Worm (Caenorhabditis elegans): ENCODE data around the gene ZK673.5.
"Not testable (repeated sequence)": the region's sequence is repeated elsewhere in the genome, so short reads cannot be mapped to it uniquely, and the experiment has no call there.

The ZK673.5 gene

ce11 chrII:10461207-10461606 lies at the start of gene ZK673.5:
Gene ZK673.5, plus strand, starts transcription at chrII:10461507.
- TF ChIP-seq hmg-4 (GFP tag; optimal IDR thresholded peaks at IDR 0.05) (no peak), tbx-11 (GFP tag; IDR thresholded peaks at IDR 0.05) (no peak), ceh-36 (tag; optimal IDR thresholded peaks at IDR 0.05) (no peak), hnd-1 (tag; optimal IDR thresholded peaks at IDR 0.05) (no peak), tbx-37 (GFP tag; conservative IDR thresholded peaks at IDR 0.05) (no peak)

DNA sequence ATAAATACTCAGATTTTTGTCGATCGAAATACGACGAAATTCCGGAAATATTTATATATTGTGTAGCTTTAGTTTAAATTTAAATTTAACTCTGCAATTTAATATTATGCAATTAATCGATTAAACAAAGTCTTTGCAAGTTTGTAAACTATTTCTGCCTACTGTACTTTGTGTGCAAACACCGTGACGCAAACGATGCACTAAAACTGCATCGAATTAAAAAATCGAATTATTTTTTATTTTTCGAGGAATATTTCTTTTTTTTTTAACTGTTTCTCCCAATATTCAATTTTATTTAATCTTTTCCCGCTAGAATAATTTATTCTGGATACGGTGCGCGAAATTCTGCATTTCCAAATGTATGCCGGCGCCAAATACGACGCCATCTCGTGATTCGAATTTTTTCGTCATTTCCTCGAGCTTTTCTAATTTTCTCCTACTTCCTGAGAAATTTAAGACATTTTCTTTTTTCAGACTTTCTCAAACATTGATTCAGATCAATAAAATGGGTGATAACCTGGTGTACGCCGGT lies 44.9 kb upstream of the ZK673.5 start, which contains the start of gene eif-2A:
TSS of gene eif-2A (plus strand) at position 469 of the 532 bp plus-strand sequence.
- TF ChIP-seq sea-1 (GFP tag; conservative IDR thresholded peaks at IDR 0.05) (no peak), F13C5.2 (tag; optimal IDR thresholded peaks at IDR 0.05) (no peak), ama-1 (optimal IDR thresholded peaks at IDR 0.05) (no peak), aly-1 (tag; optimal IDR thresholded peaks at IDR 0.05) (no peak), hmg-4 (GFP tag; optimal IDR thresholded peaks at IDR 0.05) (no peak), hnd-1 (tag; optimal IDR thresholded peaks at IDR 0.05) (no peak), tra-4 (tag; optimal IDR thresholded peaks at IDR 0.05) (no peak), ets-7 (tag; optimal IDR thresholded peaks at IDR 0.05) (no peak), pes-1 (GFP tag; IDR thresholded peaks at IDR 0.05) (no peak), ceh-36 (tag; optimal IDR thresholded peaks at IDR 0.05) (no peak), tbx-11 (GFP tag; IDR thresholded peaks at IDR 0.05) (no peak), hmbx-1 (tag; optimal IDR thresholded peaks at IDR 0.05) (no peak), B0310.2 (tag; optimal IDR thresholded peaks at IDR 0.05) (no peak), flt-1 (GFP tag; IDR thresholded peaks at IDR 0.05) (no peak), tbx-37 (GFP tag; conservative IDR thresholded peaks at IDR 0.05) (no peak), scrt-1 (GFP tag; IDR thresholded peaks at IDR 0.05) (no peak), ceh-13 (GFP tag; optimal IDR thresholded peaks at IDR 0.05) (no peak)

DNA sequence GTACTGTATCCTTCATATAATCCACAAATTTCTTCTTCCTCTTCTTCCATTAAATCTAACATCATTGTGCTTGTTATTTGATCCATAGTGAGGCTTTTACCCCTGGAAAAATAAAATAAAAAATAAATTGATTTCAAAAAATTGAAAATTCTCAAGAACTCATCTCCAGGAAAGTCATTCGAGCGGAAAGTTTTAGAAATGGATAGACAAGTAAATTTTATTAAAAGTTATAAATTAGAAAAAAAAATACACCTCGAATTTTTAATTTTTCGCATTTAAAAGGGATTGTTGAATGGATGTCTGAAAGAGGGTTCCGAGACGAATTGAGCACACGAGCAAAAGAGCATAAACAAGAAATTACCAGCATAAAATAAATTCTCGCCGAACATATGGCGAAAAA lies 39.4 kb upstream of the ZK673.5 start, which contains the start of gene frpr-21:
TSS of gene frpr-21 (minus strand) at position 101 of the 400 bp plus-strand sequence.
- TF ChIP-seq tbx-11 (GFP tag; IDR thresholded peaks at IDR 0.05) = no peak
- no peak for TF ChIP-seq pes-1 (GFP tag; IDR thresholded peaks at IDR 0.05)
- TF ChIP-seq flt-1 (GFP tag; IDR thresholded peaks at IDR 0.05) = no peak
- TF ChIP-seq F13C5.2 (tag; optimal IDR thresholded peaks at IDR 0.05) = no peak
- no peak for TF ChIP-seq tra-4 (tag; optimal IDR thresholded peaks at IDR 0.05)
- no peak for TF ChIP-seq hnd-1 (tag; optimal IDR thresholded peaks at IDR 0.05)
- no peak for TF ChIP-seq tbx-37 (GFP tag; conservative IDR thresholded peaks at IDR 0.05)
- TF ChIP-seq ceh-36 (tag; optimal IDR thresholded peaks at IDR 0.05) = no peak
- no peak for TF ChIP-seq ama-1 (optimal IDR thresholded peaks at IDR 0.05)
- TF ChIP-seq aly-1 (tag; optimal IDR thresholded peaks at IDR 0.05) = no peak
- TF ChIP-seq sea-1 (GFP tag; conservative IDR thresholded peaks at IDR 0.05) = no peak

- TF ChIP-seq ets-7 (tag; optimal IDR thresholded peaks at IDR 0.05) = no peak
- TF ChIP-seq ama-1 (optimal IDR thresholded peaks at IDR 0.05) = no peak
- TF ChIP-seq F13C5.2 (tag; optimal IDR thresholded peaks at IDR 0.05) = no peak
- TF ChIP-seq ceh-36 (tag; optimal IDR thresholded peaks at IDR 0.05) = no peak
- no peak for TF ChIP-seq B0310.2 (tag; optimal IDR thresholded peaks at IDR 0.05)
- no peak for TF ChIP-seq tbx-37 (GFP tag; conservative IDR thresholded peaks at IDR 0.05)
These were observed 25.5 kb upstream of the ZK673.5 start, which contains the start of gene cut-4 for ce11 chrII:10435836-10436235. Gene cut-4, plus strand, starts transcription at chrII:10436136.

- TF ChIP-seq F13C5.2 (tag; optimal IDR thresholded peaks at IDR 0.05) (no peak), scrt-1 (GFP tag; IDR thresholded peaks at IDR 0.05) (no peak), tra-4 (tag; optimal IDR thresholded peaks at IDR 0.05) (no peak)
These were observed 23.5 kb upstream of the ZK673.5 start for ce11 chrII:10437840-10438239.

ce11 chrII:10439976-10440375 lies 21.3 kb upstream of the ZK673.5 start, which contains the start of gene E04D5.4:
Gene E04D5.4, plus strand, starts transcription at chrII:10440276.
- TF ChIP-seq F13C5.2 (tag; optimal IDR thresholded peaks at IDR 0.05) (no peak), ceh-13 (GFP tag; optimal IDR thresholded peaks at IDR 0.05) (no peak), sea-1 (GFP tag; conservative IDR thresholded peaks at IDR 0.05) (no peak), flt-1 (GFP tag; IDR thresholded peaks at IDR 0.05) (no peak), ama-1 (optimal IDR thresholded peaks at IDR 0.05) (no peak), hnd-1 (tag; optimal IDR thresholded peaks at IDR 0.05) (no peak), tbx-37 (GFP tag; conservative IDR thresholded peaks at IDR 0.05) (no peak), ceh-36 (tag; optimal IDR thresholded peaks at IDR 0.05) (no peak), tbx-11 (GFP tag; IDR thresholded peaks at IDR 0.05) (no peak), ets-7 (tag; optimal IDR thresholded peaks at IDR 0.05) (no peak), B0310.2 (tag; optimal IDR thresholded peaks at IDR 0.05) (no peak), scrt-1 (GFP tag; IDR thresholded peaks at IDR 0.05) (no peak), hmbx-1 (tag; optimal IDR thresholded peaks at IDR 0.05) (no peak), pes-1 (GFP tag; IDR thresholded peaks at IDR 0.05) (no peak), tra-4 (tag; optimal IDR thresholded peaks at IDR 0.05) (no peak), aly-1 (tag; optimal IDR thresholded peaks at IDR 0.05) (no peak)

- not testable (repeated sequence) for TF ChIP-seq pes-1 (GFP tag; IDR thresholded peaks at IDR 0.05); sea-1 (GFP tag; conservative IDR thresholded peaks at IDR 0.05); F13C5.2 (tag; optimal IDR thresholded peaks at IDR 0.05)
These were observed 18.5 kb upstream of the ZK673.5 start, which contains the start of gene ZK673.1 for ce11 chrII:10442846-10443245. Gene ZK673.1, plus strand, starts transcription at chrII:10443146.

- no peak for TF ChIP-seq tra-4 (tag; optimal IDR thresholded peaks at IDR 0.05)
- TF ChIP-seq hmg-4 (GFP tag; optimal IDR thresholded peaks at IDR 0.05) = no peak
- no peak for TF ChIP-seq F13C5.2 (tag; optimal IDR thresholded peaks at IDR 0.05)
- no peak for TF ChIP-seq ceh-36 (tag; optimal IDR thresholded peaks at IDR 0.05)
- no peak for TF ChIP-seq hmbx-1 (tag; optimal IDR thresholded peaks at IDR 0.05)
- no peak for TF ChIP-seq sea-1 (GFP tag; conservative IDR thresholded peaks at IDR 0.05)
- TF ChIP-seq flt-1 (GFP tag; IDR thresholded peaks at IDR 0.05) = no peak
- TF ChIP-seq B0310.2 (tag; optimal IDR thresholded peaks at IDR 0.05) = no peak
- TF ChIP-seq tbx-37 (GFP tag; conservative IDR thresholded peaks at IDR 0.05) = no peak
- no peak for TF ChIP-seq pes-1 (GFP tag; IDR thresholded peaks at IDR 0.05)
- TF ChIP-seq ets-7 (tag; optimal IDR thresholded peaks at IDR 0.05) = no peak
- no peak for TF ChIP-seq ama-1 (optimal IDR thresholded peaks at IDR 0.05)
- TF ChIP-seq aly-1 (tag; optimal IDR thresholded peaks at IDR 0.05) = no peak
- TF ChIP-seq hnd-1 (tag; optimal IDR thresholded peaks at IDR 0.05) = no peak
- no peak for TF ChIP-seq tbx-11 (GFP tag; IDR thresholded peaks at IDR 0.05)
These were observed 17.4 kb upstream of the ZK673.5 start for ce11 chrII:10443898-10444297.
